Worm (Caenorhabditis elegans): ENCODE data around the gene T02E9.5.

DNA sequence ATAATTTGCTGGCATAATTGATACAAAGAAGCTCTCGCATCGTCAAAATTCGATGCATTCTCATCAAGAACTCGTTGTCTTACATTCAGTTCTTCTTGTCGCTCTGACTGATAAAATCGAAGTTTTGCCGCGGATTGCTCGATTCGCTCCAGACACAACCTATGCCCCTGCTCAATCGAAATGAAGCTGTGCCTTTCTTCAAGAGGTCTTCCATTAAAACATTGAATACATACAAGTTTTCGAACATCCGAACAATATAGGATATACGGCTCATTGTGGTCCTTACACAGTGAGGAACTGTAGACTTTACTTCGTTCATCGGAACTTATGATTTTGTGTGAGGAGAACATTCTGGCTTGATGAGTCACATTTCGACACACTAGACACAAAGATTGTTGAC is 21.2 kb upstream of the T02E9.5 start:
- TF ChIP-seq hmbx-1 (tag; optimal IDR thresholded peaks at IDR 0.05) (no peak), ets-7 (tag; optimal IDR thresholded peaks at IDR 0.05) (no peak), F13C5.2 (tag; optimal IDR thresholded peaks at IDR 0.05) (no peak), ama-1 (optimal IDR thresholded peaks at IDR 0.05) (no peak), flt-1 (GFP tag; IDR thresholded peaks at IDR 0.05) (no peak), tra-4 (tag; optimal IDR thresholded peaks at IDR 0.05) (no peak), hnd-1 (tag; optimal IDR thresholded peaks at IDR 0.05) (no peak), pes-1 (GFP tag; IDR thresholded peaks at IDR 0.05) (no peak), tbx-11 (GFP tag; IDR thresholded peaks at IDR 0.05) (no peak), aly-1 (tag; optimal IDR thresholded peaks at IDR 0.05) (no peak), ceh-36 (tag; optimal IDR thresholded peaks at IDR 0.05) (no peak), hmg-4 (GFP tag; optimal IDR thresholded peaks at IDR 0.05) (no peak), sea-1 (GFP tag; conservative IDR thresholded peaks at IDR 0.05) (no peak), B0310.2 (tag; optimal IDR thresholded peaks at IDR 0.05) (no peak)
